Fruit fly (Drosophila melanogaster) whole organism, embryonic: ENCODE measurements around the gene Ilp7.

ENCODE experiments used
- Ada2b ChIP-seq: fragments of 200-800 bp; sonication (Bioruptor generic); IDR thresholded peaks from 2 replicates; pipeline ENCODE4 v1.3.6; 2022; ENCODE audit warnings: missing biosample characterization, missing genetic modification characterization
- CG10209 ChIP-seq: fragments of 200-800 bp; sonication (Bioruptor generic); optimal IDR thresholded peaks from 3 replicates; lab custom pipeline; 2017; ENCODE audit warnings: missing biosample characterization, mild to moderate bottlenecking, missing genetic modification characterization, missing genetic modification reagents
- CG10321 ChIP-seq: fragments of 200-800 bp; sonication (Bioruptor generic); IDR thresholded peaks from 2 replicates; pipeline ENCODE4 v1.3.6; 2022; ENCODE audit warnings: missing biosample characterization, missing genetic modification characterization
- CG10431 ChIP-seq: fragments of 200-800 bp; sonication (Bioruptor generic); optimal IDR thresholded peaks from 3 replicates; lab custom pipeline; 2018; ENCODE audit warnings: missing biosample characterization, mild to moderate bottlenecking, missing genetic modification characterization
- CG11247 ChIP-seq: fragments of 200-800 bp; sonication (Bioruptor generic); IDR thresholded peaks from 2 replicates; pipeline ENCODE4 v1.3.6; 2022; ENCODE audit warnings: missing biosample characterization, missing genetic modification characterization
- CG11398 ChIP-seq: fragments of 200-800 bp; sonication (Bioruptor generic); optimal IDR thresholded peaks from 2 replicates; lab custom pipeline; 2016; ENCODE audit warnings: missing biosample characterization, missing genetic modification characterization
- CG11723 ChIP-seq: fragments of 200-800 bp; sonication (Bioruptor generic); optimal IDR thresholded peaks from 2 replicates; lab custom pipeline; 2017; ENCODE audit warnings: missing biosample characterization, mild to moderate bottlenecking, missing genetic modification characterization
- CG14860 ChIP-seq: fragments of 200-800 bp; sonication (Bioruptor generic); IDR thresholded peaks from 3 replicates; pipeline ENCODE4 v1.3.6; 2022; ENCODE audit warnings: missing biosample characterization, missing genetic modification characterization; ENCODE audit not compliant: partially characterized antibody
- CG15073 ChIP-seq: fragments of 200-800 bp; sonication (Bioruptor generic); optimal IDR thresholded peaks from 2 replicates; lab custom pipeline; 2016; ENCODE audit warnings: missing biosample characterization, missing genetic modification characterization
- CG1647 ChIP-seq: fragments of 200-800 bp; sonication (Bioruptor generic); optimal IDR thresholded peaks from 3 replicates; lab custom pipeline; 2016; ENCODE audit warnings: missing biosample characterization, missing genetic modification characterization
- CG17361 ChIP-seq: fragments of 200-800 bp; sonication (Bioruptor generic); IDR thresholded peaks from 3 replicates; pipeline ENCODE4 v1.3.6; 2022; ENCODE audit warnings: missing biosample characterization, missing genetic modification characterization
- CG31441 ChIP-seq: fragments of 200-800 bp; sonication (Bioruptor generic); IDR thresholded peaks from 2 replicates; pipeline ENCODE4 v1.3.6; 2022; ENCODE audit warnings: missing biosample characterization, missing genetic modification characterization
- CG34422 ChIP-seq: fragments of 200-800 bp; sonication (Bioruptor generic); IDR thresholded peaks from 3 replicates; pipeline ENCODE4 v1.3.6; 2022; ENCODE audit warnings: missing biosample characterization, missing genetic modification characterization
- CG42726 ChIP-seq: fragments of 200-800 bp; sonication (Bioruptor generic); IDR thresholded peaks from 2 replicates; pipeline ENCODE4 v1.3.6; 2022; ENCODE audit warnings: missing biosample characterization, missing genetic modification characterization; ENCODE audit not compliant: partially characterized antibody
- CG4282 ChIP-seq: fragments of 200-800 bp; sonication (Bioruptor generic); optimal IDR thresholded peaks from 2 replicates; lab custom pipeline; 2016; ENCODE audit warnings: missing biosample characterization, missing genetic modification characterization
- CG4404 ChIP-seq: fragments of 200-800 bp; sonication (Bioruptor generic); IDR thresholded peaks from 2 replicates; pipeline ENCODE4 v1.3.6; 2022; ENCODE audit warnings: missing biosample characterization, missing genetic modification characterization
- CG4820 ChIP-seq: fragments of 200-800 bp; sonication (Bioruptor generic); optimal IDR thresholded peaks from 3 replicates; lab custom pipeline; 2016; ENCODE audit warnings: missing biosample characterization, missing genetic modification characterization
- CG7556 ChIP-seq: fragments of 200-800 bp; sonication (Bioruptor generic); optimal IDR thresholded peaks from 2 replicates; lab custom pipeline; 2017; ENCODE audit warnings: missing biosample characterization, mild to moderate bottlenecking, missing genetic modification characterization
- Dp ChIP-seq: fragments of 200-800 bp; sonication (Bioruptor generic); optimal IDR thresholded peaks from 2 replicates; lab custom pipeline; 2018; ENCODE audit warnings: missing biosample characterization, mild to moderate bottlenecking, missing genetic modification characterization, moderate library complexity
- Ets65A ChIP-seq: fragments of 200-800 bp; sonication (Bioruptor generic); peaks from one replicate; lab custom pipeline; 2016; ENCODE audit warnings: missing biosample characterization, missing genetic modification characterization
- Hey ChIP-seq: fragments of 200-800 bp; sonication (Bioruptor generic); optimal IDR thresholded peaks from 3 replicates; lab custom pipeline; 2018; ENCODE audit warnings: missing biosample characterization, mild to moderate bottlenecking, missing genetic modification characterization
- Lpt ChIP-seq: fragments of >200 bp; optimal IDR thresholded peaks from 2 replicates; lab custom pipeline; 2018; ENCODE audit warnings: missing biosample characterization, missing genetic modification characterization
- NfI ChIP-seq: fragments of 200-800 bp; sonication (Bioruptor generic); optimal IDR thresholded peaks from 3 replicates; lab custom pipeline; 2018; ENCODE audit warnings: missing biosample characterization, mild to moderate bottlenecking, missing genetic modification characterization, moderate library complexity
- PHDP ChIP-seq: fragments of 200-800 bp; sonication (Bioruptor generic); optimal IDR thresholded peaks from 3 replicates; lab custom pipeline; 2018; ENCODE audit warnings: missing biosample characterization, mild to moderate bottlenecking, missing genetic modification characterization, moderate library complexity
- Sox102F ChIP-seq: fragments of 200-800 bp; sonication (Bioruptor generic); optimal IDR thresholded peaks from 2 replicates; lab custom pipeline; 2018; ENCODE audit warnings: missing biosample characterization, mild to moderate bottlenecking, missing genetic modification characterization, moderate library complexity
- Ssrp ChIP-seq: fragments of 200-800 bp; sonication (Bioruptor generic); optimal IDR thresholded peaks from 2 replicates; lab custom pipeline; 2018; ENCODE audit warnings: missing biosample characterization, mild to moderate bottlenecking, missing genetic modification characterization, moderate library complexity
- cato ChIP-seq: fragments of 200-800 bp; sonication (Bioruptor generic); optimal IDR thresholded peaks from 2 replicates; lab custom pipeline; 2016; ENCODE audit warnings: missing biosample characterization, missing genetic modification characterization, borderline replicate concordance
- chn ChIP-seq: fragments of 200-800 bp; sonication (Bioruptor generic); optimal IDR thresholded peaks from 2 replicates; lab custom pipeline; 2016; ENCODE audit warnings: missing biosample characterization, missing genetic modification characterization
- crol ChIP-seq: fragments of 200-800 bp; sonication (Bioruptor generic); IDR thresholded peaks from 2 replicates; pipeline ENCODE4 v1.3.6; 2022; ENCODE audit warnings: missing biosample characterization, missing genetic modification characterization
- dati ChIP-seq: fragments of 200-800 bp; sonication (Bioruptor generic); IDR thresholded peaks from 2 replicates; pipeline ENCODE4 v1.3.6; 2022; ENCODE audit warnings: missing biosample characterization, missing genetic modification characterization
- dimm ChIP-seq: fragments of 200-800 bp; sonication (Bioruptor generic); IDR thresholded peaks from 2 replicates; pipeline ENCODE4 v1.3.6; 2022; ENCODE audit warnings: missing biosample characterization, missing genetic modification characterization
- dm ChIP-seq: fragments of 200-800 bp; sonication (Bioruptor generic); optimal IDR thresholded peaks from 3 replicates; lab custom pipeline; 2016; ENCODE audit warnings: missing biosample characterization, missing genetic modification characterization
- ewg ChIP-seq: fragments of 200-800 bp; sonication (Bioruptor generic); optimal IDR thresholded peaks from 3 replicates; lab custom pipeline; 2017; ENCODE audit warnings: mild to moderate bottlenecking, missing biosample characterization, missing genetic modification reagents, missing genetic modification characterization
- gsb ChIP-seq: fragments of 200-800 bp; sonication (Bioruptor generic); IDR thresholded peaks from 2 replicates; pipeline ENCODE4 v1.3.6; 2022; ENCODE audit warnings: missing biosample characterization, missing genetic modification characterization
- hkb ChIP-seq, 2 experiments: fragments of 200-800 bp in 1 of 2; fragments of >200 bp in 1 of 2; sonication (Bioruptor generic) in 1 of 2; IDR thresholded peaks in 1 of 2; optimal IDR thresholded peaks in 1 of 2; 2 replicates each; pipeline versions ENCODE4 v1.3.6 to Lab custom; 2017 to 2022; ENCODE audit warnings: missing biosample characterization in 1 of 2, missing genetic modification characterization in 1 of 2
- inv ChIP-seq: fragments of 200-800 bp; sonication (Bioruptor generic); IDR thresholded peaks from 2 replicates; pipeline ENCODE4 v1.3.6; 2022; ENCODE audit warnings: missing biosample characterization, missing genetic modification characterization; ENCODE audit not compliant: partially characterized antibody
- jigr1 ChIP-seq: fragments of 200-800 bp; sonication (Bioruptor generic); IDR thresholded peaks from 3 replicates; pipeline ENCODE4 v1.3.6; 2022; ENCODE audit warnings: missing biosample characterization, missing genetic modification characterization
- jing ChIP-seq: fragments of 200-800 bp; sonication (Bioruptor generic); optimal IDR thresholded peaks from 2 replicates; lab custom pipeline; 2018; ENCODE audit warnings: missing biosample characterization, mild to moderate bottlenecking, missing genetic modification characterization
- lov ChIP-seq, 2 experiments: fragments of 200-800 bp in 1 of 2; fragments of >200 bp in 1 of 2; sonication (Bioruptor generic) in 1 of 2; IDR thresholded peaks in 1 of 2; optimal IDR thresholded peaks in 1 of 2; 2 replicates in 1 of 2; 3 replicates in 1 of 2; pipeline versions ENCODE4 v1.3.6 to Lab custom; 2017 to 2022; ENCODE audit warnings: missing biosample characterization in 1 of 2, missing genetic modification characterization in 1 of 2
- mam ChIP-seq: fragments of 200-800 bp; sonication (Bioruptor generic); optimal IDR thresholded peaks from 3 replicates; lab custom pipeline; 2016; ENCODE audit warnings: missing biosample characterization, missing genetic modification characterization
- mirr ChIP-seq: fragments of 200-800 bp; sonication (Bioruptor generic); optimal IDR thresholded peaks from 3 replicates; lab custom pipeline; 2018; ENCODE audit warnings: missing biosample characterization, mild to moderate bottlenecking, missing genetic modification characterization
- nau ChIP-seq: fragments of 200-800 bp; sonication (Bioruptor generic); optimal IDR thresholded peaks from 3 replicates; lab custom pipeline; 2017; ENCODE audit warnings: missing biosample characterization, mild to moderate bottlenecking, missing genetic modification characterization, missing genetic modification reagents
- psq ChIP-seq: fragments of 200-800 bp; sonication (Bioruptor generic); optimal IDR thresholded peaks from 2 replicates; lab custom pipeline; 2017; ENCODE audit warnings: missing biosample characterization, missing genetic modification characterization
- seq ChIP-seq: fragments of 200-800 bp; sonication (Bioruptor generic); IDR thresholded peaks from 2 replicates; pipeline ENCODE4 v1.3.6; 2022; ENCODE audit warnings: missing biosample characterization, missing genetic modification characterization
- sisA ChIP-seq: fragments of 200-800 bp; sonication (Bioruptor generic); IDR thresholded peaks from 2 replicates; pipeline ENCODE4 v1.3.6; 2022; ENCODE audit warnings: missing biosample characterization, missing genetic modification characterization
- sqz ChIP-seq: fragments of 200-800 bp; sonication (Bioruptor generic); optimal IDR thresholded peaks from 3 replicates; lab custom pipeline; 2018; ENCODE audit warnings: missing biosample characterization, mild to moderate bottlenecking, missing genetic modification characterization
- trh ChIP-seq: fragments of 200-800 bp; sonication (Bioruptor generic); optimal IDR thresholded peaks from 2 replicates; lab custom pipeline; 2016; ENCODE audit warnings: missing biosample characterization, missing genetic modification characterization
- tup ChIP-seq: fragments of 200-800 bp; sonication (Bioruptor generic); optimal IDR thresholded peaks from 2 replicates; lab custom pipeline; 2016; ENCODE audit warnings: missing biosample characterization, mild to moderate bottlenecking, missing genetic modification characterization, moderate library complexity
- twi ChIP-seq: fragments of 200-800 bp; optimal IDR thresholded peaks from 2 replicates; lab custom pipeline; 2019; ENCODE audit warnings: missing biosample characterization, mild to moderate bottlenecking, missing genetic modification characterization, moderate library complexity
- usp ChIP-seq: fragments of >200 bp; optimal IDR thresholded peaks from 2 replicates; lab custom pipeline; 2017; ENCODE audit warnings: missing biosample characterization, missing genetic modification characterization
- z ChIP-seq: fragments of 200-800 bp; sonication (Bioruptor generic); IDR thresholded peaks from 3 replicates; pipeline ENCODE4 v1.3.6; 2022; ENCODE audit warnings: missing biosample characterization, missing genetic modification characterization

Gene Ilp7

dm6 chrX:3714020-3714419 lies 46.6 kb downstream of the Ilp7 start (continued):
- TF ChIP-seq Dp (GFP tag; lab: Kevin White, UChicago) (no peak), CG7556 (GFP tag; lab: Kevin White, UChicago) (peak; percentile 51), CG1647 (GFP tag; lab: Kevin White, UChicago) (no peak), nau (GFP tag; lab: Kevin White, UChicago) (no peak), trh (GFP tag; lab: Kevin White, UChicago) (no peak), sqz (GFP tag; lab: Kevin White, UChicago) (no peak), dm (GFP tag; lab: Kevin White, UChicago) (no peak), ewg (GFP tag; lab: Kevin White, UChicago) (peak; percentile 2), Lpt (no peak), CG10431 (no peak), Hey (no peak), CG14860 (GFP tag; lab: Robert Waterston, UW) (no peak), gsb (GFP tag; lab: Robert Waterston, UW) (no peak), CG15073 (no peak), CG31441 (GFP tag; lab: Robert Waterston, UW) (0 out of 2 replicates have a peak, but pooled peaks have one; percentile 22), z (GFP tag; lab: Robert Waterston, UW) (no peak), jigr1 (no peak), PHDP (tag; lab: Kevin White, UChicago) (peak; percentile 59), CG11247 (GFP tag; lab: Robert Waterston, UW) (no peak), mam (GFP tag; lab: Kevin White, UChicago) (peak; percentile 18), mirr (GFP tag; lab: Kevin White, UChicago) (no peak), Sox102F (GFP tag; lab: Kevin White, UChicago) (peak; percentile 66), Ada2b (GFP tag; lab: Robert Waterston, UW) (0 out of 2 replicates have a peak, but pooled peaks have one; percentile 28), Ets65A (GFP tag; lab: Kevin White, UChicago) (peak; percentile 57), inv (GFP tag; lab: Robert Waterston, UW) (no peak), CG4404 (GFP tag; lab: Robert Waterston, UW) (no peak), CG11398 (GFP tag; lab: Kevin White, UChicago) (no peak), crol (GFP tag; lab: Robert Waterston, UW) (no peak), CG11723 (peak; percentile 27), dati (GFP tag; lab: Robert Waterston, UW) (no peak), tup (GFP tag; lab: Kevin White, UChicago) (no peak), CG10321 (GFP tag; lab: Robert Waterston, UW) (no peak), jing (GFP tag; lab: Kevin White, UChicago) (no peak), CG42726 (GFP tag; lab: Robert Waterston, UW) (no peak), CG10209 (no peak), twi (tag; lab: Kevin White, UChicago) (no peak), sisA (GFP tag; lab: Robert Waterston, UW) (no peak), hkb (optimal IDR thresholded peaks at IDR 0.05; lab: Kevin White, UChicago) (no peak), hkb (GFP tag; IDR thresholded peaks at IDR 0.05; lab: Robert Waterston, UW) (0 out of 2 replicates have a peak, but pooled peaks have one; percentile 18), Ssrp (tag; lab: Kevin White, UChicago) (peak; percentile 21), psq (GFP tag; lab: Kevin White, UChicago) (no peak), CG17361 (0 out of 3 replicates have a peak, but pooled peaks have one; percentile 40), CG4820 (no peak), usp (GFP tag; lab: Kevin White, UChicago) (no peak), CG34422 (GFP tag; lab: Robert Waterston, UW) (no peak), chn (GFP tag; lab: Kevin White, UChicago) (no peak), cato (no peak), CG4282 (no peak), NfI (peak; percentile 36), dimm (GFP tag; lab: Robert Waterston, UW) (no peak), lov (optimal IDR thresholded peaks at IDR 0.05; lab: Kevin White, UChicago) (no peak), lov (GFP tag; IDR thresholded peaks at IDR 0.05; lab: Robert Waterston, UW) (no peak), seq (0 out of 2 replicates have a peak, but pooled peaks have one; percentile 35)
